Worm (Caenorhabditis elegans): ENCODE data around the gene Y73B6BL.44.

- TF ChIP-seq skn-1 (tag; optimal IDR thresholded peaks at IDR 0.05) (no peak), crh-2 (tag; optimal IDR thresholded peaks at IDR 0.05) (no peak), nhr-237 (tag; optimal IDR thresholded peaks at IDR 0.05) (no peak), C34F6.9 (tag; optimal IDR thresholded peaks at IDR 0.05) (no peak), ceh-82 (tag; optimal IDR thresholded peaks at IDR 0.05) (no peak), unc-62 (GFP tag; optimal IDR thresholded peaks at IDR 0.05) (no peak), lin-39 (tag; optimal IDR thresholded peaks at IDR 0.05) (no peak)
These were observed 6.4 kb upstream of the Y73B6BL.44 start, which contains the start of gene Y73B6BL.37 for ce11 chrIV:6487047-6487446.
